Fruit fly (Drosophila melanogaster): ENCODE results near the gene CG14302.

- TF ChIP-seq CG4318 (GFP tag; optimal IDR thresholded peaks at IDR 0.05) (no peak), CG9139 (GFP tag; optimal IDR thresholded peaks at IDR 0.05) (no peak), CG7368 (GFP tag; optimal IDR thresholded peaks at IDR 0.05) (no peak)
Measured at dm6 chr3R:18749786-18750185, 17.3 kb downstream of the CG14302 start.

Data from whole organism, prepupa.